Worm (Caenorhabditis elegans) whole organism, L4 larva: ENCODE data around the gene rpoa-49.

Source experiments
- ZK337.2 ChIP-seq: fragments of 200-800 bp; sonication (Bioruptor generic); IDR thresholded peaks from 2 replicates; pipeline ENCODE4 v1.3.6; 2022; ENCODE audit warnings: missing genetic modification reagents, missing genetic modification characterization, missing compliant biosample characterization
- ama-1 ChIP-seq: fragments of 150-350 bp; optimal IDR thresholded peaks from 2 replicates; lab custom pipeline; 2014; ENCODE audit warnings: inconsistent platforms, mixed read lengths
- attf-4 ChIP-seq: sonication (generic microtip); optimal IDR thresholded peaks from 3 replicates; lab custom pipeline; 2017; ENCODE audit warnings: missing biosample characterization, missing genetic modification characterization
- ceh-32 ChIP-seq: sonication (generic microtip); optimal IDR thresholded peaks from 2 replicates; lab custom pipeline; 2016; ENCODE audit warnings: mild to moderate bottlenecking, missing genetic modification characterization, missing compliant biosample characterization; ENCODE audit not compliant: poor library complexity
- ceh-82 ChIP-seq: sonication (generic microtip); optimal IDR thresholded peaks from 2 replicates; lab custom pipeline; 2017; ENCODE audit warnings: missing biosample characterization, missing genetic modification characterization
- fkh-10 ChIP-seq: fragments of 150-350 bp; optimal IDR thresholded peaks from 2 replicates; lab custom pipeline; 2014; ENCODE audit warnings: missing biosample characterization, missing genetic modification reagents, missing genetic modification characterization
- lin-15B ChIP-seq: fragments of 150-350 bp; sonication (generic microtip); optimal IDR thresholded peaks from 3 replicates; lab custom pipeline; 2014; ENCODE audit warnings: missing biosample characterization, missing genetic modification characterization
- lsy-2 ChIP-seq, 2 experiments: fragments of 150-350 bp in 1 of 2; sonication (generic microtip) in 1 of 2; optimal IDR thresholded peaks; 2 replicates each; lab custom pipeline; 2014 to 2017; ENCODE audit warnings: missing biosample characterization in 2 of 2, missing genetic modification characterization in 2 of 2
- nhr-11 ChIP-seq: fragments of 150-350 bp; optimal IDR thresholded peaks from 2 replicates; lab custom pipeline; 2014; ENCODE audit warnings: missing biosample characterization, missing genetic modification characterization
- nhr-41 ChIP-seq: fragments of 200-800 bp; sonication (Bioruptor generic); IDR thresholded peaks from 2 replicates; pipeline ENCODE4 v1.3.6; 2022; ENCODE audit warnings: missing genetic modification reagents, missing genetic modification characterization, missing compliant biosample characterization
- rbr-2 ChIP-seq: sonication (generic microtip); optimal IDR thresholded peaks from 2 replicates; lab custom pipeline; 2016; ENCODE audit warnings: missing genotype, missing genetic modification characterization, missing compliant biosample characterization
- ztf-11 ChIP-seq: fragments of 150-350 bp; optimal IDR thresholded peaks from 2 replicates; lab custom pipeline; 2014; ENCODE audit warnings: missing biosample characterization, missing genetic modification characterization

DNA sequence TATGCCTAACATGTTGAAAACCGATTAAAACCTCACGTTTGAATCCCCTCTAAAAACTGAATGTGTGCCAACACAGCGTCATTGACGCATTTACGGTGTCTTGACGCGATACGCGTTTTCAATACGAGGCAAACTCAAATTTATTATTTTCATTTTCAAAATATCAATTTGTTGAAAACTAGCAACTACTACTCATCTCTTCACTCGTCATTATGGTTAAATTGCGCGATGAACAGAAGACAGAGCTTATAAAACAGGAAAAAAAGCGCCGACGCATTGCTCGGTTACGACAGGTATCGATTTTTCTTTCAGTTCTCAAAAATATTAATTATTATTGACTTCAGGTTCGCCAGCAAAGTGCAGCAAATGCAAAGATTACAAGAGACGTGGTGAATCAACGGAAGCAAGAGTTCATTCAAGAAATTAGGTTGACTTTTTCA lies 20.3 kb upstream of the rpoa-49 start, which contains the start of gene enee-1:
- TF ChIP-seq ama-1 (lab: Kevin White, UChicago) (peak; percentile 90), ceh-32 (tag; lab: Kevin White, UChicago) (peak; percentile 23), fkh-10 (peak; percentile 67), attf-4 (tag; lab: Kevin White, UChicago) (no peak), ceh-82 (tag; lab: Kevin White, UChicago) (no peak), rbr-2 (tag; lab: Kevin White, UChicago) (peak; percentile 72), lin-15B (tag; lab: Kevin White, UChicago) (no peak), ztf-11 (tag; lab: Kevin White, UChicago) (no peak), nhr-11 (peak; percentile 75), lsy-2 (tag; optimal IDR thresholded peaks at IDR 0.05; lab: Kevin White, UChicago) (peak; percentile 42 to 89), nhr-41 (GFP tag; lab: Robert Waterston, UW) (no peak), ZK337.2 (GFP tag; lab: Robert Waterston, UW) (no peak)
